Worm (Caenorhabditis elegans): ENCODE results near the gene clec-147.

The clec-147 gene

ce11 chrII:14574790-14575189 is 37.2 kb upstream of the clec-147 start:
- TF ChIP-seq elt-1 (tag; optimal IDR thresholded peaks at IDR 0.05; ENCODE audit: borderline replicate concordance, insufficient read depth) (no peak), mep-1 (tag; optimal IDR thresholded peaks at IDR 0.05) (no peak), drap-1 (GFP tag; optimal IDR thresholded peaks at IDR 0.05) (no peak), blmp-1 (tag; optimal IDR thresholded peaks at IDR 0.05) (no peak), ceh-43 (GFP tag; optimal IDR thresholded peaks at IDR 0.05) (no peak), lin-32 (GFP tag; optimal IDR thresholded peaks at IDR 0.05) (no peak), sem-2 (GFP tag; optimal IDR thresholded peaks at IDR 0.05) (no peak), nhr-76 (tag; optimal IDR thresholded peaks at IDR 0.05) (no peak), ceh-39 (tag; optimal IDR thresholded peaks at IDR 0.05) (no peak), unc-39 (tag; optimal IDR thresholded peaks at IDR 0.05) (no peak), nhr-2 (tag; optimal IDR thresholded peaks at IDR 0.05) (no peak), cnd-1 (tag; optimal IDR thresholded peaks at IDR 0.05) (no peak), lsy-2 (tag; optimal IDR thresholded peaks at IDR 0.05) (no peak), M03D4.4 (tag; optimal IDR thresholded peaks at IDR 0.05) (no peak), nhr-12 (tag; optimal IDR thresholded peaks at IDR 0.05) (no peak), zip-8 (tag; optimal IDR thresholded peaks at IDR 0.05) (no peak), hlh-1 (tag; optimal IDR thresholded peaks at IDR 0.05) (no peak), mls-2 (tag; optimal IDR thresholded peaks at IDR 0.05) (no peak), bed-3 (GFP tag; optimal IDR thresholded peaks at IDR 0.05) (no peak)

- TF ChIP-seq lin-13 (tag; optimal IDR thresholded peaks at IDR 0.05): no peak
- TF ChIP-seq unc-120 (tag; optimal IDR thresholded peaks at IDR 0.05; ENCODE audit: poor library complexity, severe bottlenecking): no peak
- no peak for TF ChIP-seq nhr-237 (tag; optimal IDR thresholded peaks at IDR 0.05)
Observed at ce11 chrII:14573315-14573714, 35.7 kb upstream of the clec-147 start, which contains the start of gene madf-5. madf-5 (plus strand) TSS chrII:14573615.

DNA sequence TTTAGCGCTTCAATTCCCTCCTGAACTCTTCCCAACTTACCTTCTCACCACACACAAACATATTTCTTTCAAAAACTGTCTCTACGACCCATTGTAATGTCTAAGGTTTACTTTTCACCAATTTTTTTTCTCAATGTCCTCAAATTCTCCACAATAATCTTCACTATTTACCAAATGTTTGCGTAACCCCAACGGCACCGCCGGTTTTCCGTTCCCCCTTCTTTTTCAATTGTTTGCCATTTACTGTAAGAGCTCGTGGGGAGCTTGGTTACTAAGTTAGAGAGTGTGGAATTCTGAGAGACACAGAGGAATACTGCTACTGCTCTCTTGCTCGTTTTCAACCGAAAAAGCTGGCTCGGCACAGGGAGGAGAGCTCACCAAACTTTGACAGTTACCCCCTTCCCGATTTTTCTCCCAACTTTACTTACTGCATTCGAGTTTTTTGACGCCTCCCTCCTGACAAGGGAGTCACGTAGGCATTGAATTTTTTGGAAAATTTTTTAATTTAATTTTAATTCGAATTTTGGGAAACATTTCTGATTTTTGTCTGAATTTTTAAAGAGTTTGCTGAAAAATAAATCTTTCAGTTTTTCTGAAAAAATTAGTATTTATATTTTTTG is 33.0 kb upstream of the clec-147 start:
- TF ChIP-seq ztf-11 (tag; optimal IDR thresholded peaks at IDR 0.05) (no peak), lin-32 (GFP tag; optimal IDR thresholded peaks at IDR 0.05) (no peak), zip-8 (tag; optimal IDR thresholded peaks at IDR 0.05) (no peak), nhr-2 (tag; optimal IDR thresholded peaks at IDR 0.05) (no peak), cnd-1 (tag; optimal IDR thresholded peaks at IDR 0.05) (no peak), mls-2 (tag; optimal IDR thresholded peaks at IDR 0.05) (no peak), ceh-39 (tag; optimal IDR thresholded peaks at IDR 0.05) (no peak), elt-3 (tag; optimal IDR thresholded peaks at IDR 0.05) (no peak), pha-4 (tag; optimal IDR thresholded peaks at IDR 0.05) (no peak), sem-2 (GFP tag; optimal IDR thresholded peaks at IDR 0.05) (no peak)

ce11 chrII:14569322-14569721 is 31.7 kb upstream of the clec-147 start:
- TF ChIP-seq flh-1 (GFP tag; optimal IDR thresholded peaks at IDR 0.05): no peak
- peak; percentile 81 for TF ChIP-seq ces-1 (GFP tag; optimal IDR thresholded peaks at IDR 0.05)
- peak; percentile 10 for TF ChIP-seq lsy-2 (tag; optimal IDR thresholded peaks at IDR 0.05)
- TF ChIP-seq ceh-83 (GFP tag; optimal IDR thresholded peaks at IDR 0.05): peak; percentile 18

ce11 chrII:14567811-14568210 is 30.2 kb upstream of the clec-147 start:
- TF ChIP-seq nhr-76 (tag; optimal IDR thresholded peaks at IDR 0.05): no peak
- TF ChIP-seq elt-1 (tag; optimal IDR thresholded peaks at IDR 0.05; ENCODE audit: borderline replicate concordance, insufficient read depth): no peak
- no peak for TF ChIP-seq mep-1 (tag; optimal IDR thresholded peaks at IDR 0.05)
- TF ChIP-seq ham-2 (GFP tag; optimal IDR thresholded peaks at IDR 0.05): peak; percentile 55
- TF ChIP-seq ces-1 (GFP tag; optimal IDR thresholded peaks at IDR 0.05): no peak
- TF ChIP-seq pha-4 (tag; optimal IDR thresholded peaks at IDR 0.05): no peak
- no peak for TF ChIP-seq mab-5 (tag; optimal IDR thresholded peaks at IDR 0.05)

- peak; percentile 85 for TF ChIP-seq lsy-2 (tag; optimal IDR thresholded peaks at IDR 0.05)
Observed at ce11 chrII:14563766-14564370, 26.2 kb upstream of the clec-147 start.

Measured in whole organism, mixed stage, embryonic.